Fruit fly (Drosophila melanogaster) whole organism, embryonic: ENCODE data around the gene Pp2C1.

ENCODE experiments used
- BtbVII ChIP-seq: fragments of 200-800 bp; sonication (Bioruptor generic); optimal IDR thresholded peaks from 3 replicates; lab custom pipeline; 2017; ENCODE audit warnings: missing biosample characterization, mild to moderate bottlenecking, missing genetic modification characterization
- CG10979 ChIP-seq: fragments of 200-800 bp; sonication (Bioruptor generic); optimal IDR thresholded peaks from 2 replicates; lab custom pipeline; 2018; ENCODE audit warnings: missing biosample characterization, mild to moderate bottlenecking, missing genetic modification characterization, moderate library complexity
- CG11723 ChIP-seq: fragments of 200-800 bp; sonication (Bioruptor generic); optimal IDR thresholded peaks from 2 replicates; lab custom pipeline; 2017; ENCODE audit warnings: missing biosample characterization, mild to moderate bottlenecking, missing genetic modification characterization
- CG13123 ChIP-seq: fragments of 200-800 bp; sonication (Bioruptor generic); optimal IDR thresholded peaks from 2 replicates; lab custom pipeline; 2016; ENCODE audit warnings: missing biosample characterization, missing genetic modification characterization
- CG13624 ChIP-seq: fragments of 200-800 bp; sonication (Bioruptor generic); optimal IDR thresholded peaks from 2 replicates; lab custom pipeline; 2016; ENCODE audit warnings: missing biosample characterization, missing genetic modification characterization
- CG17359 ChIP-seq: fragments of 200-800 bp; sonication (Bioruptor generic); optimal IDR thresholded peaks from 3 replicates; lab custom pipeline; 2018; ENCODE audit warnings: missing biosample characterization, mild to moderate bottlenecking, missing genetic modification characterization, moderate library complexity
- CG17385 ChIP-seq: fragments of 200-800 bp; sonication (Bioruptor generic); optimal IDR thresholded peaks from 3 replicates; lab custom pipeline; 2018; ENCODE audit warnings: missing biosample characterization, mild to moderate bottlenecking, missing genetic modification characterization
- CG17802 ChIP-seq: fragments of 200-800 bp; sonication (Bioruptor generic); optimal IDR thresholded peaks from 2 replicates; lab custom pipeline; 2018; ENCODE audit warnings: missing biosample characterization, mild to moderate bottlenecking, missing genetic modification characterization, moderate library complexity
- CG30431 ChIP-seq: fragments of 200-800 bp; sonication (Bioruptor generic); optimal IDR thresholded peaks from 2 replicates; lab custom pipeline; 2017; ENCODE audit warnings: missing biosample characterization, missing genetic modification characterization
- CG31388 ChIP-seq: fragments of 200-800 bp; sonication (Bioruptor generic); optimal IDR thresholded peaks from 2 replicates; lab custom pipeline; 2016; ENCODE audit warnings: missing biosample characterization, missing genetic modification characterization
- CG3163 ChIP-seq: fragments of 200-800 bp; sonication (Bioruptor generic); optimal IDR thresholded peaks from 3 replicates; lab custom pipeline; 2016; ENCODE audit warnings: missing biosample characterization, missing genetic modification characterization
- CG34422 ChIP-seq: fragments of 200-800 bp; sonication (Bioruptor generic); IDR thresholded peaks from 3 replicates; pipeline ENCODE4 v1.3.6; 2022; ENCODE audit warnings: missing biosample characterization, missing genetic modification characterization
- CG43689 ChIP-seq: fragments of 200-800 bp; sonication (Bioruptor generic); IDR thresholded peaks from 2 replicates; pipeline ENCODE4 v1.3.6; 2022; ENCODE audit warnings: missing biosample characterization, missing genetic modification characterization
- CG6254 ChIP-seq: fragments of 200-800 bp; sonication (Bioruptor generic); optimal IDR thresholded peaks from 3 replicates; lab custom pipeline; 2017; ENCODE audit warnings: mild to moderate bottlenecking, missing biosample characterization, missing genetic modification reagents, missing genetic modification characterization
- D19A ChIP-seq: fragments of 200-800 bp; optimal IDR thresholded peaks from 3 replicates; lab custom pipeline; 2019; ENCODE audit warnings: missing biosample characterization, mild to moderate bottlenecking, missing genetic modification characterization, moderate library complexity
- Dek ChIP-seq: fragments of 200-800 bp; sonication (Bioruptor generic); optimal IDR thresholded peaks from 3 replicates; lab custom pipeline; 2019; ENCODE audit warnings: missing biosample characterization, mild to moderate bottlenecking, missing genetic modification characterization, moderate library complexity
- Dfd ChIP-seq, 2 experiments: fragments of >200 bp; optimal IDR thresholded peaks; 2 replicates each; lab custom pipeline; 2017; ENCODE audit warnings: missing biosample characterization in 2 of 2, missing genetic modification characterization in 2 of 2
- Drgx ChIP-seq: fragments of 200-800 bp; sonication (Bioruptor generic); IDR thresholded peaks from 2 replicates; pipeline ENCODE4 v1.3.6; 2022; ENCODE audit warnings: missing biosample characterization, missing genetic modification characterization
- Eip74EF ChIP-seq, 2 experiments: fragments of 200-800 bp in 1 of 2; fragments of >200 bp in 1 of 2; sonication (Bioruptor generic) in 1 of 2; optimal IDR thresholded peaks; 2 replicates each; lab custom pipeline; 2017 to 2019; ENCODE audit warnings: missing biosample characterization in 2 of 2, missing genetic modification characterization in 2 of 2, mild to moderate bottlenecking in 1 of 2, moderate library complexity in 1 of 2
- H15 ChIP-seq: fragments of 200-800 bp; sonication (Bioruptor generic); IDR thresholded peaks from 3 replicates; pipeline ENCODE4 v1.3.6; 2022; ENCODE audit warnings: missing biosample characterization, missing genetic modification characterization
- Hr3 ChIP-seq: fragments of 200-800 bp; sonication (Bioruptor generic); optimal IDR thresholded peaks from 3 replicates; lab custom pipeline; 2016; ENCODE audit warnings: missing biosample characterization, missing genetic modification characterization
- MESR4 ChIP-seq: fragments of 200-800 bp; sonication (Bioruptor generic); optimal IDR thresholded peaks from 2 replicates; lab custom pipeline; 2018; ENCODE audit warnings: missing biosample characterization, mild to moderate bottlenecking, missing genetic modification characterization, moderate library complexity
- Med ChIP-seq: fragments of 200-800 bp; sonication (Bioruptor generic); peaks from one replicate; lab custom pipeline; 2016; ENCODE audit warnings: missing biosample characterization, missing genetic modification characterization, mild to moderate bottlenecking, inconsistent platforms, moderate library complexity
- NC2α ChIP-seq: fragments of 200-800 bp; sonication (Bioruptor generic); optimal IDR thresholded peaks from 2 replicates; lab custom pipeline; 2016; ENCODE audit warnings: missing biosample characterization, missing genetic modification characterization
- Opbp ChIP-seq: fragments of 200-800 bp; sonication (Bioruptor generic); IDR thresholded peaks from 3 replicates; pipeline ENCODE4 v1.3.6; 2022; ENCODE audit warnings: missing biosample characterization, missing genetic modification characterization; ENCODE audit not compliant: partially characterized antibody
- Sry-δ ChIP-seq: fragments of 200-800 bp; sonication (Bioruptor generic); optimal IDR thresholded peaks from 2 replicates; lab custom pipeline; 2016; ENCODE audit warnings: missing biosample characterization, missing genetic modification characterization
- Ssrp ChIP-seq: fragments of 200-800 bp; sonication (Bioruptor generic); optimal IDR thresholded peaks from 2 replicates; lab custom pipeline; 2018; ENCODE audit warnings: missing biosample characterization, mild to moderate bottlenecking, missing genetic modification characterization, moderate library complexity
- TFAM ChIP-seq: fragments of 200-800 bp; sonication (Bioruptor generic); optimal IDR thresholded peaks from 2 replicates; lab custom pipeline; 2017; ENCODE audit warnings: missing biosample characterization, missing genetic modification characterization, inconsistent platforms
- Vsx1 ChIP-seq: fragments of 200-800 bp; sonication (Bioruptor generic); optimal IDR thresholded peaks from 2 replicates; lab custom pipeline; 2017; ENCODE audit warnings: missing biosample characterization, mild to moderate bottlenecking, missing genetic modification characterization, missing genetic modification reagents
- croc ChIP-seq: fragments of 200-800 bp; sonication (Bioruptor generic); conservative IDR thresholded peaks from 3 replicates; pipeline ENCODE4 v1.3.6; 2022; ENCODE audit warnings: missing biosample characterization, missing genetic modification characterization
- crp ChIP-seq, 2 experiments: fragments of 200-800 bp; sonication (Bioruptor generic); optimal IDR thresholded peaks; 2 replicates in 1 of 2; 3 replicates in 1 of 2; lab custom pipeline; 2017; ENCODE audit warnings: missing biosample characterization in 2 of 2, missing genetic modification characterization in 2 of 2, mild to moderate bottlenecking in 1 of 2, moderate library complexity in 1 of 2
- fd96Cb ChIP-seq: fragments of 200-800 bp; sonication (Bioruptor generic); optimal IDR thresholded peaks from 2 replicates; lab custom pipeline; 2018; ENCODE audit warnings: missing biosample characterization, mild to moderate bottlenecking, missing genetic modification characterization, moderate library complexity
- mam ChIP-seq: fragments of 200-800 bp; sonication (Bioruptor generic); optimal IDR thresholded peaks from 3 replicates; lab custom pipeline; 2016; ENCODE audit warnings: missing biosample characterization, missing genetic modification characterization
- nom ChIP-seq: fragments of 200-800 bp; sonication (Bioruptor generic); optimal IDR thresholded peaks from 2 replicates; lab custom pipeline; 2017; ENCODE audit warnings: missing biosample characterization, missing genetic modification characterization, mild to moderate bottlenecking, moderate library complexity, missing genetic modification reagents
- pan ChIP-seq, 4 experiments: fragments of >200 bp in 3 of 4; fragments of 200-800 bp in 1 of 4; sonication (Bioruptor generic) in 1 of 4; optimal IDR thresholded peaks in 3 of 4; IDR thresholded peaks in 1 of 4; 2 replicates each; pipeline versions ENCODE4 v1.3.6 to Lab custom; 2017 to 2022; ENCODE audit warnings: missing biosample characterization in 2 of 4, missing genetic modification characterization in 2 of 4, mixed read lengths in 1 of 4
- pita ChIP-seq: fragments of 200-800 bp; sonication (Bioruptor generic); optimal IDR thresholded peaks from 2 replicates; lab custom pipeline; 2017; ENCODE audit warnings: missing biosample characterization, mild to moderate bottlenecking, missing genetic modification characterization
- schlank ChIP-seq: fragments of 200-800 bp; sonication (Bioruptor generic); optimal IDR thresholded peaks from 2 replicates; lab custom pipeline; 2018; ENCODE audit warnings: missing biosample characterization, mild to moderate bottlenecking, missing genetic modification characterization
- seq ChIP-seq: fragments of 200-800 bp; sonication (Bioruptor generic); IDR thresholded peaks from 2 replicates; pipeline ENCODE4 v1.3.6; 2022; ENCODE audit warnings: missing biosample characterization, missing genetic modification characterization
- slp2 ChIP-seq: fragments of 200-800 bp; sonication (Bioruptor generic); optimal IDR thresholded peaks from 2 replicates; lab custom pipeline; 2016; ENCODE audit warnings: missing biosample characterization, missing genetic modification characterization
- sqz ChIP-seq: fragments of 200-800 bp; sonication (Bioruptor generic); optimal IDR thresholded peaks from 3 replicates; lab custom pipeline; 2018; ENCODE audit warnings: missing biosample characterization, mild to moderate bottlenecking, missing genetic modification characterization
- stc ChIP-seq: fragments of 200-800 bp; sonication (Bioruptor generic); IDR thresholded peaks from 2 replicates; pipeline ENCODE4 v1.3.6; 2022; ENCODE audit warnings: missing biosample characterization, missing genetic modification characterization
- tgo ChIP-seq: fragments of 200-800 bp; sonication (Bioruptor generic); IDR thresholded peaks from 3 replicates; pipeline ENCODE4 v1.3.6; 2022; ENCODE audit warnings: missing biosample characterization, missing genetic modification characterization

The Pp2C1 gene

dm6 chrX:4664107-4664506 is 22.6 kb downstream of the Pp2C1 start:
- peak; percentile 69 for TF ChIP-seq nom (GFP tag; lab: Kevin White, UChicago)
- TF ChIP-seq Drgx: no peak
- TF ChIP-seq sqz (GFP tag; lab: Kevin White, UChicago): peak; percentile 47

DNA sequence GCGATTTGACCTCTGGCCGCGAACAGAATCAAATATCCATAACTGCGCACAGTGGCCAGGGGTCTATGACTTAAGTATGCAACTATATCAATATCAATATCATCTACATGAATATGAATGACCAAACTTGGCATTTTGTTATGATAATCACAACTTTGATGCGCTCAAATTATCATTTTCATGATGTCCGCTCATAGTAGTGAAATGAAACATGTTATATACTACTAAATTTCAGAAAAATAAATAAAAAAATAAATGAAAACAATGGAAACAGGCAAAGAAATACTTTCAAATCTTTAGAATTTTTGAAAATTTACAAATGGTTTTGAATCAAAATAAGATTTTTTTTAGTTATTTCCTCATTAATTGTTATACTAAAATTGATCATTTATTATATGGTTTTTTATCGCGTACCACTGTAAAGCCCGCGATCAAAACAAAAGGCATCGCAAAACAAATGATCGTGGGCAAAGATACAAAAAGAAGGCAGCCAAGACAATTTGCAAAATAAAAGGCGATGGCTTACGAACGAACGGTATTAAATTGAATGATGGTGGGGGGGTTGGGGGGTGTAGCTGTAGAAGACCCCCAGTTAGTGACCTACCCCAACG is 26.0 kb downstream of the Pp2C1 start:
- no peak for TF ChIP-seq CG34422 (GFP tag; lab: Robert Waterston, UW)
- TF ChIP-seq crp (GFP tag; optimal IDR thresholded peaks at IDR 0.05; lab: Kevin White, UChicago): no peak
- no peak for TF ChIP-seq mam (GFP tag; lab: Kevin White, UChicago)
- TF ChIP-seq Dfd (GFP tag; optimal IDR thresholded peaks at IDR 0.05; lab: Kevin White, UChicago): no peak
- TF ChIP-seq CG10979 (tag; lab: Kevin White, UChicago): no peak
- no peak for TF ChIP-seq CG11723 (GFP tag; lab: Kevin White, UChicago)
- no peak for TF ChIP-seq pita
- no peak for TF ChIP-seq CG13624
- TF ChIP-seq seq (GFP tag; lab: Robert Waterston, UW): no peak
- TF ChIP-seq Opbp (GFP tag; lab: Robert Waterston, UW): no peak
- TF ChIP-seq CG17802 (tag; lab: Kevin White, UChicago): no peak
- no peak for TF ChIP-seq stc (GFP tag; lab: Robert Waterston, UW)
- no peak for TF ChIP-seq slp2 (GFP tag; lab: Kevin White, UChicago)
- TF ChIP-seq tgo (GFP tag; lab: Robert Waterston, UW): no peak
- TF ChIP-seq H15 (GFP tag; lab: Robert Waterston, UW): no peak
- no peak for TF ChIP-seq CG3163 (GFP tag; lab: Kevin White, UChicago)
- TF ChIP-seq MESR4 (GFP tag; lab: Kevin White, UChicago): no peak
- no peak for TF ChIP-seq schlank (tag; lab: Kevin White, UChicago)
- TF ChIP-seq D19A: no peak
- TF ChIP-seq CG30431: no peak

dm6 chrX:4657896-4658295 is 28.8 kb downstream of the Pp2C1 start:
- TF ChIP-seq Med (GFP tag; lab: Kevin White, UChicago) (no peak), Sry-δ (GFP tag; lab: Kevin White, UChicago) (no peak), croc (GFP tag; lab: Robert Waterston, UW) (no peak), fd96Cb (tag; lab: Kevin White, UChicago) (no peak), NC2α (no peak), Hr3 (GFP tag; lab: Kevin White, UChicago) (no peak), CG31388 (GFP tag; lab: Kevin White, UChicago) (no peak)

dm6 chrX:4654397-4654796 is 32.3 kb downstream of the Pp2C1 start, which contains the start of gene CG15473:
TSS of gene CG15473 (minus strand) at chrX:4654497.
- no peak for TF ChIP-seq CG13123 (GFP tag; lab: Kevin White, UChicago)
- TF ChIP-seq CG17385: no peak
- TF ChIP-seq Dek (tag; lab: Kevin White, UChicago): no peak
- no peak for TF ChIP-seq Vsx1 (GFP tag; lab: Kevin White, UChicago)
- no peak for TF ChIP-seq pan (optimal IDR thresholded peaks at IDR 0.05; lab: Kevin White, UChicago)
- no peak for TF ChIP-seq pan (GFP tag; optimal IDR thresholded peaks at IDR 0.05 in 1 of 2, IDR thresholded peaks at IDR 0.05 in 1 of 2)
- TF ChIP-seq CG43689 (GFP tag; lab: Robert Waterston, UW): no peak
- TF ChIP-seq Eip74EF (GFP tag; optimal IDR thresholded peaks at IDR 0.05; lab: Kevin White, UChicago): no peak
- no peak for TF ChIP-seq Ssrp (tag; lab: Kevin White, UChicago)
- no peak for TF ChIP-seq TFAM (GFP tag; lab: Kevin White, UChicago)
- no peak for TF ChIP-seq BtbVII (GFP tag; lab: Kevin White, UChicago)
- no peak for TF ChIP-seq CG6254
- no peak for TF ChIP-seq CG17359 (tag; lab: Kevin White, UChicago)
